Worm (Caenorhabditis elegans) whole organism, mixed stage, embryonic: ENCODE measurements around the gene F56D6.22.

Source experiments
- blmp-1 ChIP-seq: fragments of 150-350 bp; optimal IDR thresholded peaks from 2 replicates; lab custom pipeline; 2014; ENCODE audit warnings: missing biosample characterization, missing genetic modification characterization
- ces-1 ChIP-seq: fragments of 150-350 bp; optimal IDR thresholded peaks from 2 replicates; lab custom pipeline; 2014; ENCODE audit warnings: missing biosample characterization, missing genetic modification reagents, missing genetic modification characterization
- drap-1 ChIP-seq: fragments of 200-800 bp; sonication (Bioruptor generic); optimal IDR thresholded peaks from 3 replicates; lab custom pipeline; 2018; ENCODE audit warnings: mild to moderate bottlenecking, missing genetic modification characterization, missing compliant biosample characterization
- elt-1 ChIP-seq: sonication (generic microtip); optimal IDR thresholded peaks from 2 replicates; lab custom pipeline; 2017; ENCODE audit warnings: missing genetic modification characterization, mild to moderate bottlenecking, missing compliant biosample characterization, antibody characterized with exemption, moderate library complexity, borderline replicate concordance; ENCODE audit not compliant: insufficient read depth
- flh-1 ChIP-seq: fragments of 200-800 bp; sonication (Bioruptor generic); optimal IDR thresholded peaks from 2 replicates; lab custom pipeline; 2018; ENCODE audit warnings: mild to moderate bottlenecking, missing genetic modification characterization, moderate library complexity, missing compliant biosample characterization
- lin-13 ChIP-seq: fragments of 150-350 bp; optimal IDR thresholded peaks from 2 replicates; lab custom pipeline; 2014; ENCODE audit warnings: missing biosample characterization, missing genetic modification characterization
- mep-1 ChIP-seq: fragments of 150-350 bp; optimal IDR thresholded peaks from 2 replicates; lab custom pipeline; 2017; ENCODE audit warnings: missing biosample characterization, missing genetic modification reagents, missing genetic modification characterization, inconsistent platforms
- nhr-76 ChIP-seq: sonication (generic microtip); optimal IDR thresholded peaks from 2 replicates; lab custom pipeline; 2017; ENCODE audit warnings: missing biosample characterization, missing genetic modification characterization
- pha-4 ChIP-seq: fragments of 150-350 bp; optimal IDR thresholded peaks from 2 replicates; lab custom pipeline; 2018; ENCODE audit warnings: missing biosample characterization, missing genetic modification reagents, missing genetic modification characterization
- snpc-4 ChIP-seq: fragments of 150-350 bp; optimal IDR thresholded peaks from 2 replicates; lab custom pipeline; 2014; ENCODE audit warnings: missing biosample characterization, missing genetic modification characterization
- unc-62 ChIP-seq: fragments of 150-350 bp; optimal IDR thresholded peaks from 2 replicates; lab custom pipeline; 2014; ENCODE audit warnings: missing biosample characterization, missing genetic modification reagents, missing genetic modification characterization

ce11 chrIV:3888963-3889362 lies 18.4 kb downstream of the F56D6.22 start, which contains the start of gene oac-21:
- no peak for TF ChIP-seq blmp-1 (tag; lab: Kevin White, UChicago)
- no peak for TF ChIP-seq drap-1
- TF ChIP-seq unc-62 (GFP tag; lab: Kevin White, UChicago), result no peak
- no peak for TF ChIP-seq ces-1 (GFP tag; lab: Kevin White, UChicago)
- TF ChIP-seq pha-4 (tag; lab: Kevin White, UChicago), result no peak
- TF ChIP-seq elt-1 (tag; lab: Kevin White, UChicago), result no peak
- no peak for TF ChIP-seq nhr-76 (tag; lab: Kevin White, UChicago)
- no peak for TF ChIP-seq flh-1 (GFP tag; lab: Kevin White, UChicago)
- no peak for TF ChIP-seq snpc-4 (tag; lab: Kevin White, UChicago)
- TF ChIP-seq mep-1, result no peak
- TF ChIP-seq lin-13 (tag; lab: Kevin White, UChicago), result no peak
